Worm (Caenorhabditis elegans) whole organism, midembryonic: ENCODE measurements around the gene snb-2.

Experiments used
- med-1 ChIP-seq: sonication (generic microtip); optimal IDR thresholded peaks from 2 replicates; lab custom pipeline; 2017; ENCODE audit warnings: missing genetic modification characterization, mild to moderate bottlenecking, missing compliant biosample characterization, antibody characterized with exemption, missing genetic modification reagents; ENCODE audit not compliant: insufficient read depth
- ztf-23 ChIP-seq: fragments of 200-800 bp; sonication (Bioruptor generic); IDR thresholded peaks from 2 replicates; pipeline ENCODE4 v1.3.6; 2022; ENCODE audit warnings: missing genetic modification reagents, missing genetic modification characterization, missing compliant biosample characterization

ce11 chrV:12317894-12318553, 27.7 kb downstream of the snb-2 start, which contains the start of the genes R04F11.5 and R04F11.2:
- TF ChIP-seq ztf-23 (GFP tag; lab: Robert Waterston, UW) (no peak), med-1 (GFP tag; lab: Kevin White, UChicago) (no peak)
